Worm (Caenorhabditis elegans): ENCODE results near the gene Y39A1A.22.
A peak's percentile ranks its signal among the peaks of the same experiment; 100 is the strongest.

The Y39A1A.22 gene

DNA sequence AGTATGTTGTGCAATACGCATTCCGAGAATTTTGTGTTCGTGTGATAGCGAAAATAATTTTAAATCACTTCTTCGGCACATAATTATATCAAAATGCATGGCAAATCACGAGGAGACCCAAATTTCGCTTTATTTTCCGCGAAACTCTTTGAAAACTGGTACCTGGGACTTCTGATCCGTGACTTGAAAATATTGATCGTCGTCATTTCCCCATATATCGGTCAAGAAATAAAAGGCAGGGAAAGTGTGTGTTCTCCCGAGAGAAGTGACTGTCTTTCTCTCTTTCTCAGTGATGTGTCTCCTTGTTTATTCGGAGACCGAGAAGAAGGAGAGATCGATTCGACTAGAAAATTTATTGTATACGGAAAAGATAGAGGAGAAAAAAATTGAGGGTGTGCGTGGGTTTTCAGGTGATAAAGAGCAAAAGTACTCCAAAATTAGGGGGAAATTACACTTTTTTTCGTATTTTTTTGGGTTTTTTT, 4.4 kb upstream of the Y39A1A.22 start, which contains the start of gene W09D10.5:
W09D10.5 (minus strand) TSS at position 345 of the 482 bp plus-strand sequence.
- no peak for TF ChIP-seq flt-1 (GFP tag; IDR thresholded peaks at IDR 0.05)
- peak; percentile 85 for TF ChIP-seq ama-1 (optimal IDR thresholded peaks at IDR 0.05)
- TF ChIP-seq tbx-37 (GFP tag; conservative IDR thresholded peaks at IDR 0.05) = no peak
- no peak for TF ChIP-seq sea-1 (GFP tag; conservative IDR thresholded peaks at IDR 0.05)

- TF ChIP-seq hmbx-1 (tag; optimal IDR thresholded peaks at IDR 0.05) (no peak), ama-1 (optimal IDR thresholded peaks at IDR 0.05) (no peak), ets-7 (tag; optimal IDR thresholded peaks at IDR 0.05) (no peak), F13C5.2 (tag; optimal IDR thresholded peaks at IDR 0.05) (no peak), hmg-4 (GFP tag; optimal IDR thresholded peaks at IDR 0.05) (no peak), tbx-37 (GFP tag; conservative IDR thresholded peaks at IDR 0.05) (no peak), B0310.2 (tag; optimal IDR thresholded peaks at IDR 0.05) (no peak), flt-1 (GFP tag; IDR thresholded peaks at IDR 0.05) (no peak), tra-4 (tag; optimal IDR thresholded peaks at IDR 0.05) (no peak), pes-1 (GFP tag; IDR thresholded peaks at IDR 0.05) (no peak), hnd-1 (tag; optimal IDR thresholded peaks at IDR 0.05) (no peak), ceh-13 (GFP tag; optimal IDR thresholded peaks at IDR 0.05) (no peak)
Observed at ce11 chrIII:10709676-10710075, 2.8 kb upstream of the Y39A1A.22 start.

- TF ChIP-seq B0310.2 (tag; optimal IDR thresholded peaks at IDR 0.05) (no peak), pes-1 (GFP tag; IDR thresholded peaks at IDR 0.05) (no peak), hmg-4 (GFP tag; optimal IDR thresholded peaks at IDR 0.05) (no peak)
Observed at ce11 chrIII:10708484-10708883, 1.7 kb upstream of the Y39A1A.22 start.

ce11 chrIII:10707461-10707860, 633 bp upstream of the Y39A1A.22 start, which contains the start of gene mrpl-12:
mrpl-12 (plus strand) TSS chrIII:10707761.
- no peak for TF ChIP-seq flt-1 (GFP tag; IDR thresholded peaks at IDR 0.05)
- no peak for TF ChIP-seq F13C5.2 (tag; optimal IDR thresholded peaks at IDR 0.05)
- TF ChIP-seq hmg-4 (GFP tag; optimal IDR thresholded peaks at IDR 0.05) = no peak
- no peak for TF ChIP-seq tra-4 (tag; optimal IDR thresholded peaks at IDR 0.05)
- TF ChIP-seq aly-1 (tag; optimal IDR thresholded peaks at IDR 0.05) = no peak
- TF ChIP-seq hmbx-1 (tag; optimal IDR thresholded peaks at IDR 0.05) = no peak
- TF ChIP-seq ama-1 (optimal IDR thresholded peaks at IDR 0.05) = no peak
- TF ChIP-seq scrt-1 (GFP tag; IDR thresholded peaks at IDR 0.05) = no peak
- no peak for TF ChIP-seq ets-7 (tag; optimal IDR thresholded peaks at IDR 0.05)
- TF ChIP-seq sea-1 (GFP tag; conservative IDR thresholded peaks at IDR 0.05) = no peak
- TF ChIP-seq hnd-1 (tag; optimal IDR thresholded peaks at IDR 0.05) = no peak
- TF ChIP-seq tbx-37 (GFP tag; conservative IDR thresholded peaks at IDR 0.05) = no peak
- no peak for TF ChIP-seq ceh-13 (GFP tag; optimal IDR thresholded peaks at IDR 0.05)

ce11 chrIII:10706481-10706880, 347 bp downstream of the Y39A1A.22 start:
- TF ChIP-seq hmg-4 (GFP tag; optimal IDR thresholded peaks at IDR 0.05) = no peak
- TF ChIP-seq flt-1 (GFP tag; IDR thresholded peaks at IDR 0.05) = no peak

DNA sequence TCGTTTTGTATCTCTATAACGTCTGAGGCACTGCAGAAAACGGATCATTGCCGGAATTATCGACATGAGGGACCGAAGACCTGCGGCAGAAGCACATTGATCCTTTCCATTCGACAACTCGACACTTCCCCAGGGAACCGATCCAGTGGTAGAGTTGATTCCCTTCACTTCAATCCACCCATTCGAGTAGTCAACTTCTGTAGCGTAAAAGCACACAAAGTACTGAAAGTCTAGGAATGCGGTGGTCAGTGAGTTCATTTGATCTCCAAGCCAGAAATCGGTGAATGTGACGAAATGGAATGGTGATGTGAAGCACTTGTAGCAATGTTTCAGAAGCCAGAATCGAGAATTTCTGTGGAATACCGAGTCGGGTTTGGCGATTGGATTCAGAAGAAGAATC, 2.3 kb downstream of the Y39A1A.22 start:
- TF ChIP-seq sea-1 (GFP tag; conservative IDR thresholded peaks at IDR 0.05) (no peak), pes-1 (GFP tag; IDR thresholded peaks at IDR 0.05) (no peak), F13C5.2 (tag; optimal IDR thresholded peaks at IDR 0.05) (no peak), ama-1 (optimal IDR thresholded peaks at IDR 0.05) (no peak), hmg-4 (GFP tag; optimal IDR thresholded peaks at IDR 0.05) (no peak), B0310.2 (tag; optimal IDR thresholded peaks at IDR 0.05) (no peak), hnd-1 (tag; optimal IDR thresholded peaks at IDR 0.05) (no peak), flt-1 (GFP tag; IDR thresholded peaks at IDR 0.05) (no peak), tra-4 (tag; optimal IDR thresholded peaks at IDR 0.05) (no peak), ceh-13 (GFP tag; optimal IDR thresholded peaks at IDR 0.05) (no peak), tbx-11 (GFP tag; IDR thresholded peaks at IDR 0.05) (no peak), tbx-37 (GFP tag; conservative IDR thresholded peaks at IDR 0.05) (no peak), ceh-36 (tag; optimal IDR thresholded peaks at IDR 0.05) (no peak), ets-7 (tag; optimal IDR thresholded peaks at IDR 0.05) (no peak), scrt-1 (GFP tag; IDR thresholded peaks at IDR 0.05) (no peak), hmbx-1 (tag; optimal IDR thresholded peaks at IDR 0.05) (no peak)

- TF ChIP-seq hnd-1 (tag; optimal IDR thresholded peaks at IDR 0.05) (no peak), scrt-1 (GFP tag; IDR thresholded peaks at IDR 0.05) (no peak), ets-7 (tag; optimal IDR thresholded peaks at IDR 0.05) (no peak), aly-1 (tag; optimal IDR thresholded peaks at IDR 0.05) (no peak), tbx-37 (GFP tag; conservative IDR thresholded peaks at IDR 0.05) (no peak), ama-1 (optimal IDR thresholded peaks at IDR 0.05) (no peak), pes-1 (GFP tag; IDR thresholded peaks at IDR 0.05) (no peak), B0310.2 (tag; optimal IDR thresholded peaks at IDR 0.05) (no peak), F13C5.2 (tag; optimal IDR thresholded peaks at IDR 0.05) (no peak), ceh-36 (tag; optimal IDR thresholded peaks at IDR 0.05) (no peak)
Observed at ce11 chrIII:10703833-10704232, 3.0 kb downstream of the Y39A1A.22 start.

DNA sequence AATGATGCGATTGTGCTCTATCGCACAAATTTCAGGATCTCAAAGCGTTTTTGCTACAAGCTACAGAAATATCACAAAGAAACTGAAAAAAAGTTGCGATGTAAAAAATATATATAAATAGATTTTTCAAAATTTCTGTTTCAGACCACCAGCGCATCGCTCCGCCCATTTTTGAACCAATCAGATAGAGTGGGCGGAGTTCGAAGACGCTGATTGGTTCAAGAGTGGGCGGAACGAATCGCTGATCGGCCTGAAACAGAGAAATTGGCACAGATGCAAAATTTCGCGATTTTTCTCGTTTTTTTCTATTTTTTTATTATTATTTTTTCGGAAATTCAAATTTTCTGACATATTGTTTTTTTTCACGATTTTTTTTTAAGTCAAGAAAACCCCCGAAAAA, 4.0 kb downstream of the Y39A1A.22 start:
- TF ChIP-seq F13C5.2 (tag; optimal IDR thresholded peaks at IDR 0.05) (no peak), tbx-11 (GFP tag; IDR thresholded peaks at IDR 0.05) (no peak), hmg-4 (GFP tag; optimal IDR thresholded peaks at IDR 0.05) (no peak), sea-1 (GFP tag; conservative IDR thresholded peaks at IDR 0.05) (no peak), hnd-1 (tag; optimal IDR thresholded peaks at IDR 0.05) (no peak), tbx-37 (GFP tag; conservative IDR thresholded peaks at IDR 0.05) (no peak), B0310.2 (tag; optimal IDR thresholded peaks at IDR 0.05) (no peak), hmbx-1 (tag; optimal IDR thresholded peaks at IDR 0.05) (no peak), tra-4 (tag; optimal IDR thresholded peaks at IDR 0.05) (no peak), pes-1 (GFP tag; IDR thresholded peaks at IDR 0.05) (no peak), scrt-1 (GFP tag; IDR thresholded peaks at IDR 0.05) (no peak), flt-1 (GFP tag; IDR thresholded peaks at IDR 0.05) (no peak), ceh-36 (tag; optimal IDR thresholded peaks at IDR 0.05) (no peak), ets-7 (tag; optimal IDR thresholded peaks at IDR 0.05) (no peak)
